Worm (Caenorhabditis elegans) whole organism, mixed stage, embryonic: ENCODE measurements around the gene M03F8.5.

ENCODE experiments used
- bed-3 ChIP-seq: fragments of 200-800 bp; sonication (Bioruptor generic); optimal IDR thresholded peaks from 3 replicates; lab custom pipeline; 2018; ENCODE audit warnings: mild to moderate bottlenecking, missing genetic modification characterization, moderate library complexity, missing compliant biosample characterization
- blmp-1 ChIP-seq: fragments of 150-350 bp; optimal IDR thresholded peaks from 2 replicates; lab custom pipeline; 2014; ENCODE audit warnings: missing biosample characterization, missing genetic modification characterization
- ceh-39 ChIP-seq: fragments of 150-350 bp; optimal IDR thresholded peaks from 2 replicates; lab custom pipeline; 2014; ENCODE audit warnings: missing biosample characterization, missing genetic modification characterization
- ceh-43 ChIP-seq: fragments of 200-800 bp; sonication (Bioruptor generic); optimal IDR thresholded peaks from 2 replicates; lab custom pipeline; 2018; ENCODE audit warnings: mild to moderate bottlenecking, missing genetic modification characterization, moderate library complexity, missing compliant biosample characterization
- ceh-83 ChIP-seq: fragments of 200-800 bp; sonication (Bioruptor generic); optimal IDR thresholded peaks from 2 replicates; lab custom pipeline; 2018; ENCODE audit warnings: mild to moderate bottlenecking, missing genetic modification characterization, missing compliant biosample characterization
- ces-1 ChIP-seq: fragments of 150-350 bp; optimal IDR thresholded peaks from 2 replicates; lab custom pipeline; 2014; ENCODE audit warnings: missing biosample characterization, missing genetic modification reagents, missing genetic modification characterization
- cnd-1 ChIP-seq: fragments of 200-800 bp; sonication (Bioruptor generic); optimal IDR thresholded peaks from 2 replicates; lab custom pipeline; 2018; ENCODE audit warnings: mild to moderate bottlenecking, missing genetic modification characterization, missing compliant biosample characterization
- elt-3 ChIP-seq: fragments of 150-350 bp; optimal IDR thresholded peaks from 2 replicates; lab custom pipeline; 2014; ENCODE audit warnings: missing biosample characterization, missing genetic modification characterization
- ham-2 ChIP-seq: fragments of 200-800 bp; sonication (Bioruptor generic); optimal IDR thresholded peaks from 2 replicates; lab custom pipeline; 2018; ENCODE audit warnings: mild to moderate bottlenecking, missing genetic modification characterization, missing compliant biosample characterization
- hlh-1 ChIP-seq: fragments of 150-350 bp; optimal IDR thresholded peaks from 2 replicates; lab custom pipeline; 2014; ENCODE audit warnings: missing biosample characterization, missing genetic modification reagents, missing genetic modification characterization
- lin-13 ChIP-seq: fragments of 150-350 bp; optimal IDR thresholded peaks from 2 replicates; lab custom pipeline; 2014; ENCODE audit warnings: missing biosample characterization, missing genetic modification characterization
- lin-32 ChIP-seq: fragments of 200-800 bp; sonication (Bioruptor generic); optimal IDR thresholded peaks from 2 replicates; lab custom pipeline; 2018; ENCODE audit warnings: mild to moderate bottlenecking, missing genetic modification characterization, missing compliant biosample characterization
- lsy-2 ChIP-seq: fragments of 150-350 bp; optimal IDR thresholded peaks from 2 replicates; lab custom pipeline; 2014; ENCODE audit warnings: missing biosample characterization, missing genetic modification characterization
- mab-5 ChIP-seq: fragments of 150-350 bp; optimal IDR thresholded peaks from 2 replicates; lab custom pipeline; 2014; ENCODE audit warnings: missing biosample characterization, missing genetic modification characterization
- mep-1 ChIP-seq: fragments of 150-350 bp; optimal IDR thresholded peaks from 2 replicates; lab custom pipeline; 2017; ENCODE audit warnings: missing biosample characterization, missing genetic modification reagents, missing genetic modification characterization, inconsistent platforms
- mls-2 ChIP-seq: sonication (generic microtip); optimal IDR thresholded peaks from 2 replicates; lab custom pipeline; 2016; ENCODE audit warnings: mild to moderate bottlenecking, missing genetic modification characterization, moderate library complexity, missing compliant biosample characterization
- nhr-12 ChIP-seq: fragments of 150-350 bp; optimal IDR thresholded peaks from 2 replicates; lab custom pipeline; 2014; ENCODE audit warnings: missing biosample characterization, missing genetic modification characterization
- nhr-2 ChIP-seq: fragments of 150-350 bp; optimal IDR thresholded peaks from 2 replicates; lab custom pipeline; 2014; ENCODE audit warnings: missing biosample characterization, missing genetic modification characterization
- nhr-237 ChIP-seq: fragments of 150-350 bp; optimal IDR thresholded peaks from 2 replicates; lab custom pipeline; 2014; ENCODE audit warnings: missing biosample characterization, missing genetic modification characterization
- nhr-28 ChIP-seq: fragments of 150-350 bp; optimal IDR thresholded peaks from 2 replicates; lab custom pipeline; 2014; ENCODE audit warnings: missing biosample characterization, missing genetic modification characterization
- nhr-76 ChIP-seq: sonication (generic microtip); optimal IDR thresholded peaks from 2 replicates; lab custom pipeline; 2017; ENCODE audit warnings: missing biosample characterization, missing genetic modification characterization
- pha-4 ChIP-seq: fragments of 150-350 bp; optimal IDR thresholded peaks from 2 replicates; lab custom pipeline; 2018; ENCODE audit warnings: missing biosample characterization, missing genetic modification reagents, missing genetic modification characterization
- sem-2 ChIP-seq: fragments of 200-800 bp; sonication (Bioruptor generic); optimal IDR thresholded peaks from 2 replicates; lab custom pipeline; 2018; ENCODE audit warnings: mild to moderate bottlenecking, missing genetic modification characterization, missing compliant biosample characterization
- snpc-4 ChIP-seq: fragments of 150-350 bp; optimal IDR thresholded peaks from 2 replicates; lab custom pipeline; 2014; ENCODE audit warnings: missing biosample characterization, missing genetic modification characterization
- sptf-1 ChIP-seq: sonication (generic microtip); optimal IDR thresholded peaks from 2 replicates; lab custom pipeline; 2017; ENCODE audit warnings: mild to moderate bottlenecking, missing genetic modification characterization, moderate library complexity, missing compliant biosample characterization
- tbx-8 ChIP-seq: fragments of 200-800 bp; sonication (Bioruptor generic); optimal IDR thresholded peaks from 2 replicates; lab custom pipeline; 2018; ENCODE audit warnings: mild to moderate bottlenecking, missing genetic modification characterization, moderate library complexity, missing compliant biosample characterization
- unc-120 ChIP-seq: sonication (generic microtip); optimal IDR thresholded peaks from 2 replicates; lab custom pipeline; 2017; ENCODE audit warnings: missing genetic modification characterization, missing compliant biosample characterization; ENCODE audit not compliant: poor library complexity, severe bottlenecking
- unc-39 ChIP-seq: fragments of 150-350 bp; optimal IDR thresholded peaks from 2 replicates; lab custom pipeline; 2014; ENCODE audit warnings: missing biosample characterization, missing genetic modification characterization
- zip-8 ChIP-seq: fragments of 150-350 bp; optimal IDR thresholded peaks from 2 replicates; lab custom pipeline; 2014; ENCODE audit warnings: missing biosample characterization, missing genetic modification characterization
- ztf-11 ChIP-seq: fragments of 150-350 bp; optimal IDR thresholded peaks from 2 replicates; lab custom pipeline; 2014; ENCODE audit warnings: missing biosample characterization, missing genetic modification characterization

The M03F8.5 gene

ce11 chrV:5930588-5930987 is 6.0 kb downstream of the M03F8.5 start, which contains the start of gene galt-1:
TSS of gene galt-1 (plus strand) at chrV:5930905.
- TF ChIP-seq sptf-1 (no peak), nhr-237 (tag; lab: Kevin White, UChicago) (no peak), pha-4 (tag; lab: Kevin White, UChicago) (no peak), lin-13 (tag; lab: Kevin White, UChicago) (no peak), unc-120 (tag; lab: Kevin White, UChicago) (no peak), lin-32 (GFP tag; lab: Kevin White, UChicago) (no peak), hlh-1 (no peak), cnd-1 (no peak), lsy-2 (tag; lab: Kevin White, UChicago) (no peak), mab-5 (no peak), tbx-8 (GFP tag; lab: Kevin White, UChicago) (no peak), mls-2 (tag; lab: Kevin White, UChicago) (no peak), nhr-76 (no peak), mep-1 (tag; lab: Kevin White, UChicago) (no peak), unc-39 (tag; lab: Kevin White, UChicago) (no peak), nhr-28 (tag; lab: Kevin White, UChicago) (no peak), sem-2 (GFP tag; lab: Kevin White, UChicago) (no peak), elt-3 (tag; lab: Kevin White, UChicago) (no peak), ham-2 (GFP tag; lab: Kevin White, UChicago) (no peak)

- no peak for TF ChIP-seq hlh-1
- TF ChIP-seq ceh-43 (GFP tag; lab: Kevin White, UChicago) = no peak
- no peak for TF ChIP-seq pha-4 (tag; lab: Kevin White, UChicago)
- TF ChIP-seq nhr-237 (tag; lab: Kevin White, UChicago) = no peak
These were observed 8.6 kb downstream of the M03F8.5 start for ce11 chrV:5928006-5928405.

ce11 chrV:5927347-5927746 is 9.2 kb downstream of the M03F8.5 start, which contains the start of gene srsx-17:
TSS of gene srsx-17 (plus strand) at chrV:5927647.
- TF ChIP-seq ceh-83 (GFP tag; lab: Kevin White, UChicago) (no peak), ham-2 (GFP tag; lab: Kevin White, UChicago) (no peak), unc-120 (tag; lab: Kevin White, UChicago) (no peak), snpc-4 (tag; lab: Kevin White, UChicago) (no peak), ceh-43 (GFP tag; lab: Kevin White, UChicago) (no peak), nhr-12 (no peak), zip-8 (tag; lab: Kevin White, UChicago) (no peak), nhr-76 (no peak), ztf-11 (tag; lab: Kevin White, UChicago) (no peak), hlh-1 (no peak), nhr-28 (tag; lab: Kevin White, UChicago) (no peak), elt-3 (tag; lab: Kevin White, UChicago) (no peak), bed-3 (GFP tag; lab: Kevin White, UChicago) (no peak)
- TF ChIP-seq, all 35 proteins: peak for 0

ce11 chrV:5922236-5922635 is 14.4 kb downstream of the M03F8.5 start, which contains the start of gene srsx-18:
TSS of gene srsx-18 (plus strand) at chrV:5922536.
- TF ChIP-seq sptf-1 = no peak
- no peak for TF ChIP-seq ceh-39 (tag; lab: Kevin White, UChicago)
- no peak for TF ChIP-seq ztf-11 (tag; lab: Kevin White, UChicago)
- no peak for TF ChIP-seq unc-39 (tag; lab: Kevin White, UChicago)
- TF ChIP-seq lsy-2 (tag; lab: Kevin White, UChicago) = no peak

- TF ChIP-seq nhr-12 (no peak), ces-1 (GFP tag; lab: Kevin White, UChicago) (no peak), lsy-2 (tag; lab: Kevin White, UChicago) (no peak), ceh-83 (GFP tag; lab: Kevin White, UChicago) (no peak), lin-13 (tag; lab: Kevin White, UChicago) (no peak), unc-39 (tag; lab: Kevin White, UChicago) (no peak), nhr-2 (tag; lab: Kevin White, UChicago) (no peak), blmp-1 (tag; lab: Kevin White, UChicago) (no peak), cnd-1 (no peak), mab-5 (no peak), nhr-237 (tag; lab: Kevin White, UChicago) (no peak), pha-4 (tag; lab: Kevin White, UChicago) (no peak), unc-120 (tag; lab: Kevin White, UChicago) (no peak), mls-2 (tag; lab: Kevin White, UChicago) (no peak), nhr-28 (tag; lab: Kevin White, UChicago) (no peak), bed-3 (GFP tag; lab: Kevin White, UChicago) (no peak), mep-1 (tag; lab: Kevin White, UChicago) (no peak)
- TF ChIP-seq, all 35 proteins: peak for 0
These were observed 14.8 kb downstream of the M03F8.5 start for ce11 chrV:5921761-5922160.
